Worm (Caenorhabditis elegans) whole organism, L4/young adult: ENCODE results near the gene ser-6.

ENCODE experiments used
- W03F9.2 ChIP-seq: fragments of 150-350 bp; optimal IDR thresholded peaks from 2 replicates; lab custom pipeline; 2014; ENCODE audit warnings: missing biosample characterization, missing genetic modification characterization
- dao-5 ChIP-seq: sonication (generic microtip); optimal IDR thresholded peaks from 2 replicates; lab custom pipeline; 2016; ENCODE audit warnings: missing genotype, missing genetic modification characterization, moderate library complexity, missing compliant biosample characterization
- him-1 ChIP-seq: sonication (generic microtip); optimal IDR thresholded peaks from 2 replicates; lab custom pipeline; 2016; ENCODE audit warnings: missing genotype, missing genetic modification reagents, missing genetic modification characterization, missing compliant biosample characterization

DNA sequence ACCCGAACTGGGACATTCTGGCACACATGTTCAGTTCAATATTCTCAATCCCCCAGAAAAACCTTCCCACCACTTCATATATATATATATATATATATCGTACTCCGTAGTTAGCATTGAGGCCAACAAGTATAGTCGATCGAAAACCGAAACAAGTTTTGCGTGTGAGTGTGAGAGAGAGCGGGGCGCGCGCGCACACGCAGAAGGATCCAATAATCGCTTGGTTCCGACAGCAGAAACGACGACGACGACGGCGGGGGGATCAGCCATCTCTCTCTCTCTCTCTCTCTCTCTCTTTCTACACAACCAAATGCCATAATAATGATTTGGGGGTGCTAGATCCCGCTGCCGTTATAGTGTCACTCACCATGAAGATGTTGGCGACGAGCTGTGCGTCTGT is 35.0 kb downstream of the ser-6 start:
- no peak for TF ChIP-seq W03F9.2 (tag; lab: Kevin White, UChicago)
- no peak for TF ChIP-seq dao-5 (tag; lab: Kevin White, UChicago)
- TF ChIP-seq him-1: no peak
